Fruit fly (Drosophila melanogaster): ENCODE data around the gene Ssl1.

Ssl1 gene

dm6 chr3L:22878723-22879343 is at the start of gene Ssl1, which contains the start of gene Chro (continued):
- TF ChIP-seq bigmax (GFP tag; optimal IDR thresholded peaks at IDR 0.05), result peak; percentile 87
- TF ChIP-seq BtbVII (GFP tag; optimal IDR thresholded peaks at IDR 0.05), result peak; percentile 100
- TF ChIP-seq vnd (GFP tag; IDR thresholded peaks at IDR 0.05; ENCODE audit: partially characterized antibody), result no peak
- TF ChIP-seq usp (GFP tag; optimal IDR thresholded peaks at IDR 0.05), result no peak
- TF ChIP-seq hth (optimal IDR thresholded peaks at IDR 0.05), result no peak
- no peak for TF ChIP-seq Trl (optimal IDR thresholded peaks at IDR 0.05)
- TF ChIP-seq Trl (GFP tag; optimal IDR thresholded peaks at IDR 0.05), result peak; percentile 100
- peak; percentile 100 for TF ChIP-seq CG11695 (GFP tag; IDR thresholded peaks at IDR 0.05)
- TF ChIP-seq psq (GFP tag; optimal IDR thresholded peaks at IDR 0.05), result peak; percentile 99
- peak; percentile 100 for TF ChIP-seq CG10274 (GFP tag; optimal IDR thresholded peaks at IDR 0.05)
- peak; percentile 100 for TF ChIP-seq CG8290 (GFP tag; optimal IDR thresholded peaks at IDR 0.05)
- peak; percentile 99 to 100 for TF ChIP-seq CG8290 (tag; optimal IDR thresholded peaks at IDR 0.05)
- peak; percentile 99 for TF ChIP-seq emc (GFP tag; optimal IDR thresholded peaks at IDR 0.05)
- peak; percentile 97 for TF ChIP-seq CG3163 (GFP tag; optimal IDR thresholded peaks at IDR 0.05)
- peak; percentile 98 to 100 for TF ChIP-seq eve (GFP tag; optimal IDR thresholded peaks at IDR 0.05)
- TF ChIP-seq unc-4 (GFP tag; IDR thresholded peaks at IDR 0.05; ENCODE audit: partially characterized antibody), result 0 out of 2 replicates have a peak, but pooled peaks have one; percentile 22
- TF ChIP-seq CG11093 (GFP tag; IDR thresholded peaks at IDR 0.05), result peak; percentile 100
- TF ChIP-seq da (GFP tag; optimal IDR thresholded peaks at IDR 0.05), result peak; percentile 100
- TF ChIP-seq nmo (GFP tag; optimal IDR thresholded peaks at IDR 0.05), result peak; percentile 100
- TF ChIP-seq CG18619 (GFP tag; optimal IDR thresholded peaks at IDR 0.05), result peak; percentile 100
- TF ChIP-seq Stat92E (GFP tag; optimal IDR thresholded peaks at IDR 0.05), result peak in 1 of 3 experiments; percentile 100
- peak; percentile 100 for TF ChIP-seq CG8944 (GFP tag; optimal IDR thresholded peaks at IDR 0.05)
- peak; percentile 98 for TF ChIP-seq CG17186 (GFP tag; optimal IDR thresholded peaks at IDR 0.05)
- TF ChIP-seq CG2678 (tag; optimal IDR thresholded peaks at IDR 0.05), result peak; percentile 100
- peak; percentile 100 for TF ChIP-seq tin (GFP tag; optimal IDR thresholded peaks at IDR 0.05)
- TF ChIP-seq CG12104 (GFP tag; optimal IDR thresholded peaks at IDR 0.05), result peak; percentile 100
- peak; percentile 100 for TF ChIP-seq gcm2 (GFP tag; optimal IDR thresholded peaks at IDR 0.05)
- peak; percentile 100 for TF ChIP-seq CG2875 (GFP tag; optimal IDR thresholded peaks at IDR 0.05)
- TF ChIP-seq fd64A (GFP tag; optimal IDR thresholded peaks at IDR 0.05), result peak; percentile 99
- peak; percentile 97 for TF ChIP-seq CG7745 (tag; optimal IDR thresholded peaks at IDR 0.05)
- peak; percentile 100 for TF ChIP-seq Ssrp (tag; optimal IDR thresholded peaks at IDR 0.05)
- peak; percentile 100 for TF ChIP-seq Lim3 (GFP tag; IDR thresholded peaks at IDR 0.05)
- peak; percentile 100 for TF ChIP-seq CG2120 (GFP tag; optimal IDR thresholded peaks at IDR 0.05)
- peak; percentile 99 for TF ChIP-seq D19A (tag; optimal IDR thresholded peaks at IDR 0.05)
- TF ChIP-seq CG11560 (tag; IDR thresholded peaks at IDR 0.05), result peak; percentile 96
- peak; percentile 98 for TF ChIP-seq CG17912 (GFP tag; optimal IDR thresholded peaks at IDR 0.05)
- TF ChIP-seq Hmx (GFP tag; optimal IDR thresholded peaks at IDR 0.05), result peak; percentile 99
- peak; percentile 55 for TF ChIP-seq Dref (GFP tag; IDR thresholded peaks at IDR 0.05)
- TF ChIP-seq CG17359 (tag; optimal IDR thresholded peaks at IDR 0.05), result peak; percentile 100
- TF ChIP-seq CG31365 (tag; optimal IDR thresholded peaks at IDR 0.05), result peak; percentile 96
- peak; percentile 99 for TF ChIP-seq corto (GFP tag; optimal IDR thresholded peaks at IDR 0.05)
- peak; percentile 100 for TF ChIP-seq oc (tag; optimal IDR thresholded peaks at IDR 0.05)
- TF ChIP-seq lilli (GFP tag; optimal IDR thresholded peaks at IDR 0.05), result peak; percentile 100
- TF ChIP-seq CG14441 (GFP tag; IDR thresholded peaks at IDR 0.05), result peak; percentile 100
- TF ChIP-seq abd-A (tag; optimal IDR thresholded peaks at IDR 0.05), result peak; percentile 95
- peak; percentile 99 for TF ChIP-seq CG4820 (GFP tag; optimal IDR thresholded peaks at IDR 0.05)
- peak; percentile 100 for TF ChIP-seq sim (GFP tag; IDR thresholded peaks at IDR 0.05)
- peak; percentile 100 for TF ChIP-seq Antp (GFP tag; optimal IDR thresholded peaks at IDR 0.05)
- peak; percentile 100 for TF ChIP-seq Hmr (GFP tag; optimal IDR thresholded peaks at IDR 0.05)
- peak; percentile 84 for TF ChIP-seq Dip2 (GFP tag; IDR thresholded peaks at IDR 0.05)
- TF ChIP-seq CG10543 (GFP tag; optimal IDR thresholded peaks at IDR 0.05), result peak; percentile 99
